Fruit fly (Drosophila melanogaster): Measurements from ENCODE around the gene Cog3.

DNA sequence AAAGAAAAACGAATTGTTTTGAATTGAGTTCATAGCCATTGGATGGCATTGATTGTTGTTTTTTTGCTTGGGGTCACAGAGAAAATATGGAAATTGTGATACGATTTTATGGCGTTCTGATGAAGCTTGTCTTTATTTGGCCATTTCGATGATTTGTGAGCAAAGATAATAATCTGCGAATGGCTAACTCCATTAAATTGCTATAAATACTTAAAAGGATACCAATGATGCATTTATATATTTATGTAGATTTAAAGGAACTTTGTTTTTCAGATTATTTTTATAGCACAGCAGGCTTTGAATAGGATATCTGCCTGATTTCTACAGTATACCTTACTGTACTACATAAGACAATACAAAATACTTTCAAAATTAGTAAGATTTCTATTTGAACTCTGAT lies 46.6 kb downstream of the Cog3 start, which contains the start of gene CG8840:
- TF ChIP-seq CG1620 (GFP tag; optimal IDR thresholded peaks at IDR 0.05) (no peak), CG33017 (tag; optimal IDR thresholded peaks at IDR 0.05) (no peak), tj (GFP tag; optimal IDR thresholded peaks at IDR 0.05) (no peak), cic (GFP tag; optimal IDR thresholded peaks at IDR 0.05) (no peak), ovo (GFP tag; optimal IDR thresholded peaks at IDR 0.05) (no peak), cnc (optimal IDR thresholded peaks at IDR 0.05) (no peak), CG12768 (GFP tag; optimal IDR thresholded peaks at IDR 0.05) (no peak), kay (GFP tag; ENCODE audit: borderline replicate concordance) (no peak)

Data from whole organism, adult.